Worm (Caenorhabditis elegans) whole organism, L1 larva: ENCODE measurements around the gene K02A6.4.

ENCODE experiments used
- C34B4.2 ChIP-seq: sonication (generic microtip); optimal IDR thresholded peaks from 2 replicates; lab custom pipeline; 2017; ENCODE audit warnings: mild to moderate bottlenecking, missing genetic modification characterization, missing compliant biosample characterization
- F16B12.6 ChIP-seq: fragments of 150-350 bp; optimal IDR thresholded peaks from 2 replicates; lab custom pipeline; 2014; ENCODE audit warnings: missing biosample characterization, missing genetic modification characterization
- Y116A8C.19 ChIP-seq: sonication (generic microtip); optimal IDR thresholded peaks from 2 replicates; lab custom pipeline; 2016; ENCODE audit warnings: missing compliant biosample characterization, missing genetic modification characterization, borderline replicate concordance
- alr-1 ChIP-seq: fragments of 200-800 bp; sonication (Bioruptor generic); optimal IDR thresholded peaks from 2 replicates; lab custom pipeline; 2018; ENCODE audit warnings: borderline replicate concordance, mild to moderate bottlenecking, missing genetic modification characterization, missing compliant biosample characterization
- aly-2 ChIP-seq: fragments of 150-350 bp; optimal IDR thresholded peaks from 2 replicates; lab custom pipeline; 2014; ENCODE audit warnings: missing biosample characterization, missing genetic modification characterization
- ama-1 ChIP-seq: fragments of 150-350 bp; optimal IDR thresholded peaks from 2 replicates; lab custom pipeline; 2014
- ceh-63 ChIP-seq: fragments of 200-800 bp; sonication (Bioruptor generic); optimal IDR thresholded peaks from 2 replicates; lab custom pipeline; 2018; ENCODE audit warnings: mild to moderate bottlenecking, missing genetic modification characterization, missing compliant biosample characterization
- ceh-82 ChIP-seq, 3 experiments: fragments of 150-350 bp in 1 of 3; sonication (generic microtip) in 2 of 3; optimal IDR thresholded peaks; 2 replicates each; lab custom pipeline; 2014 to 2017; ENCODE audit warnings: missing biosample characterization in 3 of 3, missing genetic modification characterization in 3 of 3
- ceh-88 ChIP-seq: fragments of 200-800 bp; sonication (Bioruptor generic); IDR thresholded peaks from 2 replicates; pipeline ENCODE4 v1.3.6; 2022; ENCODE audit warnings: missing genetic modification characterization, missing compliant biosample characterization
- ces-1 ChIP-seq: fragments of 150-350 bp; optimal IDR thresholded peaks from 2 replicates; lab custom pipeline; 2014; ENCODE audit warnings: missing biosample characterization, missing genetic modification reagents, missing genetic modification characterization
- dsc-1 ChIP-seq: sonication (generic microtip); optimal IDR thresholded peaks from 2 replicates; lab custom pipeline; 2016; ENCODE audit warnings: mild to moderate bottlenecking, missing genetic modification characterization, missing compliant biosample characterization
- efl-1 ChIP-seq, 4 experiments: fragments of 150-350 bp; optimal IDR thresholded peaks in 3 of 4; peaks in 1 of 4; 1 replicate in 1 of 4; 2 replicates in 3 of 4; lab custom pipeline; 2014; ENCODE audit warnings: missing biosample characterization in 2 of 4, missing genetic modification characterization in 2 of 4, missing genetic modification reagents in 2 of 4
- elt-2 ChIP-seq: sonication (generic microtip); optimal IDR thresholded peaks from 2 replicates; lab custom pipeline; 2016; ENCODE audit warnings: missing genetic modification characterization, mild to moderate bottlenecking, inconsistent platforms, missing compliant biosample characterization, missing genetic modification reagents
- elt-3 ChIP-seq, 6 experiments: fragments of 150-350 bp in 1 of 6; sonication (generic microtip); optimal IDR thresholded peaks; 2 replicates each; lab custom pipeline; 2017 to 2018; ENCODE audit warnings: missing biosample characterization in 6 of 6, missing genetic modification characterization in 6 of 6, inconsistent platforms in 1 of 6
- grh-1 ChIP-seq: fragments of 200-800 bp; sonication (Bioruptor generic); IDR thresholded peaks from 2 replicates; pipeline ENCODE4 v1.3.6; 2022; ENCODE audit warnings: missing genetic modification reagents, missing genetic modification characterization, missing compliant biosample characterization
- hlh-4 ChIP-seq: sonication (generic microtip); optimal IDR thresholded peaks from 2 replicates; lab custom pipeline; 2016; ENCODE audit warnings: mild to moderate bottlenecking, missing genetic modification characterization, missing compliant biosample characterization
- hpl-2 ChIP-seq: fragments of 150-350 bp; optimal IDR thresholded peaks from 2 replicates; lab custom pipeline; 2014; ENCODE audit warnings: missing biosample characterization, missing genetic modification reagents, missing genetic modification characterization
- isw-1 ChIP-seq: fragments of 200-800 bp; sonication (Bioruptor generic); IDR thresholded peaks from 2 replicates; pipeline ENCODE4 v1.3.6; 2022; ENCODE audit warnings: missing genetic modification characterization, missing compliant biosample characterization
- lin-14 ChIP-seq: fragments of 200-800 bp; sonication (Bioruptor generic); optimal IDR thresholded peaks from 2 replicates; lab custom pipeline; 2018; ENCODE audit warnings: mild to moderate bottlenecking, missing genetic modification characterization, moderate library complexity, missing compliant biosample characterization
- lin-35 ChIP-seq, 2 experiments: fragments of 150-350 bp; optimal IDR thresholded peaks; 2 replicates each; lab custom pipeline; 2014; ENCODE audit warnings: missing biosample characterization in 2 of 2, missing genetic modification characterization in 2 of 2, missing genetic modification reagents in 2 of 2
- mdl-1 ChIP-seq, 2 experiments: fragments of 150-350 bp; optimal IDR thresholded peaks; 2 replicates each; lab custom pipeline; 2014 to 2017; ENCODE audit warnings: missing biosample characterization in 2 of 2, missing genetic modification characterization in 2 of 2, inconsistent platforms in 1 of 2
- mep-1 ChIP-seq: fragments of 150-350 bp; optimal IDR thresholded peaks from 2 replicates; lab custom pipeline; 2014; ENCODE audit warnings: missing biosample characterization, missing genetic modification characterization
- nhr-11 ChIP-seq: fragments of 150-350 bp; optimal IDR thresholded peaks from 2 replicates; lab custom pipeline; 2014; ENCODE audit warnings: missing biosample characterization, missing genetic modification characterization
- nhr-19 ChIP-seq: fragments of 200-800 bp; sonication (Bioruptor generic); conservative IDR thresholded peaks from 2 replicates; pipeline ENCODE4 v1.3.6; 2022; ENCODE audit warnings: missing genetic modification characterization, missing compliant biosample characterization
- nhr-76 ChIP-seq: sonication (generic microtip); optimal IDR thresholded peaks from 2 replicates; lab custom pipeline; 2017; ENCODE audit warnings: missing biosample characterization, missing genetic modification characterization
- nhr-77 ChIP-seq: fragments of 150-350 bp; optimal IDR thresholded peaks from 2 replicates; lab custom pipeline; 2014; ENCODE audit warnings: missing biosample characterization, missing genetic modification characterization
- nhr-90 ChIP-seq: sonication (generic microtip); optimal IDR thresholded peaks from 2 replicates; lab custom pipeline; 2016; ENCODE audit warnings: mild to moderate bottlenecking, missing genetic modification characterization, missing compliant biosample characterization; ENCODE audit not compliant: poor library complexity
- pag-3 ChIP-seq: sonication (generic microtip); optimal IDR thresholded peaks from 2 replicates; lab custom pipeline; 2017; ENCODE audit warnings: missing genetic modification characterization, mild to moderate bottlenecking, missing compliant biosample characterization, antibody characterized with exemption, borderline replicate concordance; ENCODE audit not compliant: insufficient read depth
- rnt-1 ChIP-seq: sonication (generic microtip); optimal IDR thresholded peaks from 2 replicates; lab custom pipeline; 2016; ENCODE audit warnings: mild to moderate bottlenecking, missing genetic modification characterization, moderate library complexity, missing compliant biosample characterization
- skn-1 ChIP-seq: fragments of 150-350 bp; optimal IDR thresholded peaks from 2 replicates; lab custom pipeline; 2014; ENCODE audit warnings: missing biosample characterization, missing genetic modification characterization
- snu-23 ChIP-seq: sonication (generic microtip); optimal IDR thresholded peaks from 2 replicates; lab custom pipeline; 2016; ENCODE audit warnings: missing genetic modification characterization, missing compliant biosample characterization
- sox-4 ChIP-seq: sonication (generic microtip); optimal IDR thresholded peaks from 2 replicates; lab custom pipeline; 2016; ENCODE audit warnings: missing genetic modification characterization, missing compliant biosample characterization
- sup-37 ChIP-seq: fragments of 200-800 bp; sonication (Bioruptor generic); optimal IDR thresholded peaks from 2 replicates; lab custom pipeline; 2018; ENCODE audit warnings: mild to moderate bottlenecking, missing genetic modification characterization, missing compliant biosample characterization
- swsn-7 ChIP-seq: sonication (generic microtip); optimal IDR thresholded peaks from 2 replicates; lab custom pipeline; 2016; ENCODE audit warnings: missing genetic modification characterization, missing compliant biosample characterization
- tlp-1 ChIP-seq: fragments of 150-350 bp; optimal IDR thresholded peaks from 2 replicates; lab custom pipeline; 2014; ENCODE audit warnings: missing biosample characterization, missing genetic modification characterization
- xbp-1 ChIP-seq: sonication (generic microtip); optimal IDR thresholded peaks from 2 replicates; lab custom pipeline; 2016; ENCODE audit warnings: missing genetic modification characterization, missing compliant biosample characterization
- zip-4 ChIP-seq: fragments of 200-800 bp; sonication (Bioruptor generic); optimal IDR thresholded peaks from 2 replicates; lab custom pipeline; 2018; ENCODE audit warnings: mild to moderate bottlenecking, missing genetic modification characterization, moderate library complexity, missing compliant biosample characterization
- ztf-11 ChIP-seq, 2 experiments: sonication (generic microtip); optimal IDR thresholded peaks; 2 replicates each; lab custom pipeline; 2016 to 2017; ENCODE audit warnings: missing genetic modification characterization in 2 of 2, missing biosample characterization in 1 of 2, missing compliant biosample characterization in 1 of 2
- ztf-4 ChIP-seq: fragments of 150-350 bp; optimal IDR thresholded peaks from 2 replicates; lab custom pipeline; 2014; ENCODE audit warnings: missing biosample characterization, missing genetic modification characterization

K02A6.4 gene

DNA sequence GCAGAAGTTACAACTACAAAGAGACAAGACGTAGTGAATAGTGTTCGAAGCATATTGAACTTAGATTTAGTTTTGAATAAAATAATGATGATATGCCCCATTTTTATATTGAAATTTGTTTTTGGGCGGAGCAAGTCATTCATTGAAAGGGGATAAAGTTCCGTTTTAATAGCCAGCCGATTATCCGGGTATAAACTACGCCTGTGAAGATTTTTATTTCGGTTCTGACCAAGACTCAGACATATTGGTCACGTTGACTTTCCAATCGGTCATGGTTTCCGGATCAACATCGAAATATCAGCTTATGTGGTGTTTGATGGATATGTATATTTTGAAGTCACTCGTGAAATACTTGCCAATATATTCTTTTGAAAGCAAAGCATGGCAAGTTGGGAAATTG lies at the start of gene K02A6.4:
Gene K02A6.4, minus strand, starts transcription at position 101 of the 400 bp plus-strand sequence.
- TF ChIP-seq mdl-1 (tag; optimal IDR thresholded peaks at IDR 0.05; lab: Kevin White, UChicago) (no peak), mep-1 (tag; lab: Kevin White, UChicago) (no peak)

ce11 chrX:8268083-8268482 lies 49.5 kb upstream of the K02A6.4 start:
- no peak for TF ChIP-seq skn-1
- no peak for TF ChIP-seq isw-1 (GFP tag; lab: Robert Waterston, UW)
- TF ChIP-seq nhr-76 (tag; lab: Kevin White, UChicago), result no peak
- TF ChIP-seq ceh-82 (tag; optimal IDR thresholded peaks at IDR 0.05; lab: Kevin White, UChicago), result no peak
- no peak for TF ChIP-seq sup-37
- TF ChIP-seq mdl-1 (tag; optimal IDR thresholded peaks at IDR 0.05; lab: Kevin White, UChicago), result no peak
- no peak for TF ChIP-seq hlh-4 (tag; lab: Kevin White, UChicago)
- TF ChIP-seq xbp-1, result no peak
- TF ChIP-seq mep-1 (tag; lab: Kevin White, UChicago), result no peak
- TF ChIP-seq lin-14, result no peak
- no peak for TF ChIP-seq swsn-7 (tag; lab: Kevin White, UChicago)

ce11 chrX:8262734-8263133 lies 44.2 kb upstream of the K02A6.4 start:
- no peak for TF ChIP-seq dsc-1 (tag; lab: Kevin White, UChicago)
- TF ChIP-seq sox-4, result no peak
- TF ChIP-seq ces-1, result no peak
- no peak for TF ChIP-seq lin-35 (GFP tag; optimal IDR thresholded peaks at IDR 0.05; lab: Kevin White, UChicago)
- no peak for TF ChIP-seq efl-1 (optimal IDR thresholded peaks at IDR 0.05; lab: Kevin White, UChicago)
- peak in 1 of 2 experiments; percentile 67 for TF ChIP-seq efl-1 (GFP tag; optimal IDR thresholded peaks at IDR 0.05 in 1 of 2; lab: Kevin White, UChicago)
- TF ChIP-seq lin-14, result peak; percentile 0
- no peak for TF ChIP-seq grh-1 (GFP tag; lab: Robert Waterston, UW)
- no peak for TF ChIP-seq elt-3 (tag; optimal IDR thresholded peaks at IDR 0.05; lab: Kevin White, UChicago)
- TF ChIP-seq pag-3 (tag; lab: Kevin White, UChicago), result no peak
- no peak for TF ChIP-seq C34B4.2 (tag; lab: Kevin White, UChicago)
- TF ChIP-seq rnt-1 (tag; lab: Kevin White, UChicago), result peak; percentile 30
- TF ChIP-seq mdl-1 (tag; optimal IDR thresholded peaks at IDR 0.05; lab: Kevin White, UChicago), result peak in 1 of 2 experiments; percentile 16
- TF ChIP-seq nhr-19, result no peak; the same call in 1 of the 2 replicates
- TF ChIP-seq ceh-82 (tag; optimal IDR thresholded peaks at IDR 0.05; lab: Kevin White, UChicago), result no peak
- TF ChIP-seq nhr-77, result no peak

DNA sequence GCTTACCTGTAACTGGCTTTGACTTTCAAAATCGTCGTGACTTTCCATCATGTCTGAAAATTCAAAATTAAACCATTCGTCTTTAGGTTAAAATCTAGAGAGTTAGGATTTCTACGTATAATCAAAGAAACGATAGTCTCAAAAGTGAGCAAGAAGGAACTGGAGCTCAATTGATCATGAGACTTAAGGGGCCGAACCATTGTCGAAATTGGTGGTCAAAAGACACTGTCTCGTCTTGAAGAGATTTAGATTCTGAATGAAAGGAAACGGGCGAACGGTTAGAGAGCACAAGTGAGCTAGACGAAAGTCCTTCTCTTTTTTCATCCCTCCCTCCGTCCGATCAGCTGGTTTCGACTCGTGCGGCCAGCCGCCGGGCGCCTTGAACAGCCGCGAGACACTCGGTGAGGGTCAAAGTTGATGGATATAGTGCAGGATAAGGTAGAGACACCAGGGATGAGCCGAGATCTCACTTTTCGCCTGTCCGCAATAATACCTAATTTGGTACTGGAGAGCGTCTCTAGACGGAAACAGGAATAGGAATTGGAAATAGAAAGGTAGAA lies 42.7 kb upstream of the K02A6.4 start, which contains the start of gene M60.7:
Gene M60.7, minus strand, starts transcription at position 51 of the 560 bp plus-strand sequence.
- TF ChIP-seq F16B12.6 (tag; lab: Kevin White, UChicago) (no peak), tlp-1 (tag; lab: Kevin White, UChicago) (no peak), aly-2 (tag; lab: Kevin White, UChicago) (no peak), elt-2 (tag; lab: Kevin White, UChicago) (no peak), nhr-11 (no peak), nhr-90 (no peak), ceh-88 (GFP tag; lab: Robert Waterston, UW) (no peak), efl-1 (optimal IDR thresholded peaks at IDR 0.05; lab: Kevin White, UChicago) (no peak), efl-1 (GFP tag; optimal IDR thresholded peaks at IDR 0.05 in 1 of 2; lab: Kevin White, UChicago) (peak in 1 of 2 experiments; percentile 87)

DNA sequence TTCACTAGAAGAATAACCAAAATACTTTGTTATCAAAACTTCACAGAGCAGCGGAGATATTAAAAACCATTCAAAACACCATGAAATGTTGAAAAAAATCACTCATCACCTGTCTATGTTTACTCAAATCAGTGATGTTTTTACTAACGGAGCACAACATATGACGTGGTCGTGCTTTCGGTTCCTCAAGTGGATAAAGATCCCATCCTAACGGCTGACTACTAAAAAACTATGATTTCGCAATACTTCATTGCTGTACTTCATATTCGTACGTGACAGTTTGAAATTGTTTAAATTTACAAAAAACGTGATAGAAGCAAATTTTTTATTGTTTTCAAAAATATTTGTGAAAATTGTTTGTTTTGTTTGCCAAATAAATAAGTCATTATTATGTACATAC lies 39.1 kb upstream of the K02A6.4 start:
- TF ChIP-seq snu-23 (no peak), ztf-4 (tag; lab: Kevin White, UChicago) (no peak), grh-1 (GFP tag; lab: Robert Waterston, UW) (no peak), isw-1 (GFP tag; lab: Robert Waterston, UW) (no peak), ama-1 (no peak), pag-3 (tag; lab: Kevin White, UChicago) (no peak), hpl-2 (GFP tag; lab: Kevin White, UChicago) (no peak), zip-4 (peak; percentile 62), efl-1 (optimal IDR thresholded peaks at IDR 0.05; lab: Kevin White, UChicago) (no peak), efl-1 (GFP tag; optimal IDR thresholded peaks at IDR 0.05 in 1 of 2; lab: Kevin White, UChicago) (peak in 1 of 2 experiments; percentile 20), Y116A8C.19 (tag; lab: Kevin White, UChicago) (no peak), ceh-63 (no peak), ceh-88 (GFP tag; lab: Robert Waterston, UW) (no peak), skn-1 (no peak), ztf-11 (tag; optimal IDR thresholded peaks at IDR 0.05; lab: Kevin White, UChicago) (no peak), alr-1 (tag; lab: Kevin White, UChicago) (no peak), elt-2 (tag; lab: Kevin White, UChicago) (no peak), ces-1 (no peak)
